Worm (Caenorhabditis elegans) whole organism, midembryonic: ENCODE data around the gene ZK1098.3.

Experiments
- T22C8.4 ChIP-seq: fragments of 200-800 bp; sonication (Bioruptor generic); IDR thresholded peaks from 2 replicates; pipeline ENCODE4 v1.3.6; 2022; ENCODE audit warnings: missing genetic modification characterization, missing compliant biosample characterization
- cog-1 ChIP-seq: sonication (generic microtip); optimal IDR thresholded peaks from 2 replicates; lab custom pipeline; 2016; ENCODE audit warnings: missing genetic modification characterization, missing compliant biosample characterization
- flt-1 ChIP-seq: fragments of 200-800 bp; sonication (Bioruptor generic); IDR thresholded peaks from 2 replicates; pipeline ENCODE4 v1.3.6; 2022; ENCODE audit warnings: missing genetic modification characterization, missing compliant biosample characterization
- klf-2 ChIP-seq: fragments of 200-800 bp; sonication (Bioruptor generic); conservative IDR thresholded peaks from 2 replicates; pipeline ENCODE4 v1.3.6; 2022; ENCODE audit warnings: missing genetic modification reagents, missing genetic modification characterization, missing compliant biosample characterization
- med-1 ChIP-seq: sonication (generic microtip); optimal IDR thresholded peaks from 2 replicates; lab custom pipeline; 2017; ENCODE audit warnings: missing genetic modification characterization, mild to moderate bottlenecking, missing compliant biosample characterization, antibody characterized with exemption, missing genetic modification reagents; ENCODE audit not compliant: insufficient read depth
- ref-1 ChIP-seq: fragments of 200-800 bp; sonication (Bioruptor generic); conservative IDR thresholded peaks from 2 replicates; pipeline ENCODE4 v1.3.6; 2022; ENCODE audit warnings: missing genetic modification reagents, missing genetic modification characterization, missing compliant biosample characterization
- tab-1 ChIP-seq: fragments of 200-800 bp; sonication (Bioruptor generic); IDR thresholded peaks from 2 replicates; pipeline ENCODE4 v1.3.6; 2022; ENCODE audit warnings: missing genetic modification characterization, missing compliant biosample characterization
- ztf-23 ChIP-seq: fragments of 200-800 bp; sonication (Bioruptor generic); IDR thresholded peaks from 2 replicates; pipeline ENCODE4 v1.3.6; 2022; ENCODE audit warnings: missing genetic modification reagents, missing genetic modification characterization, missing compliant biosample characterization
- ztf-29 ChIP-seq: fragments of 200-800 bp; sonication (Bioruptor generic); IDR thresholded peaks from 2 replicates; pipeline ENCODE4 v1.3.6; 2022; ENCODE audit warnings: missing genetic modification reagents, missing genetic modification characterization, missing compliant biosample characterization

ZK1098.3 gene

ce11 chrIII:9538655-9539155 lies at the start of gene ZK1098.3:
Gene ZK1098.3, minus strand, starts transcription at chrIII:9538705.
- TF ChIP-seq ztf-29 (GFP tag; lab: Robert Waterston, UW) (no peak), T22C8.4 (GFP tag; lab: Robert Waterston, UW) (peak; percentile 65; the same call in 1 of the 2 replicates)

ce11 chrIII:9585314-9585713 lies 46.8 kb upstream of the ZK1098.3 start:
- TF ChIP-seq ztf-23 (no peak), tab-1 (GFP tag; lab: Robert Waterston, UW) (no peak), flt-1 (GFP tag; lab: Robert Waterston, UW) (no peak), klf-2 (GFP tag; lab: Robert Waterston, UW) (no peak), med-1 (GFP tag; lab: Kevin White, UChicago) (no peak), cog-1 (tag; lab: Kevin White, UChicago) (no peak), T22C8.4 (GFP tag; lab: Robert Waterston, UW) (no peak), ref-1 (GFP tag; lab: Robert Waterston, UW) (no peak), ztf-29 (GFP tag; lab: Robert Waterston, UW) (no peak)

ce11 chrIII:9583224-9583623 lies 44.7 kb upstream of the ZK1098.3 start:
- no peak for TF ChIP-seq ztf-29 (GFP tag; lab: Robert Waterston, UW)
- no peak for TF ChIP-seq cog-1 (tag; lab: Kevin White, UChicago)
- TF ChIP-seq med-1 (GFP tag; lab: Kevin White, UChicago), result no peak
- no peak for TF ChIP-seq ref-1 (GFP tag; lab: Robert Waterston, UW)
- TF ChIP-seq flt-1 (GFP tag; lab: Robert Waterston, UW), result no peak
- TF ChIP-seq tab-1 (GFP tag; lab: Robert Waterston, UW), result no peak
- no peak for TF ChIP-seq T22C8.4 (GFP tag; lab: Robert Waterston, UW)
- no peak for TF ChIP-seq klf-2 (GFP tag; lab: Robert Waterston, UW)
- no peak for TF ChIP-seq ztf-23

DNA sequence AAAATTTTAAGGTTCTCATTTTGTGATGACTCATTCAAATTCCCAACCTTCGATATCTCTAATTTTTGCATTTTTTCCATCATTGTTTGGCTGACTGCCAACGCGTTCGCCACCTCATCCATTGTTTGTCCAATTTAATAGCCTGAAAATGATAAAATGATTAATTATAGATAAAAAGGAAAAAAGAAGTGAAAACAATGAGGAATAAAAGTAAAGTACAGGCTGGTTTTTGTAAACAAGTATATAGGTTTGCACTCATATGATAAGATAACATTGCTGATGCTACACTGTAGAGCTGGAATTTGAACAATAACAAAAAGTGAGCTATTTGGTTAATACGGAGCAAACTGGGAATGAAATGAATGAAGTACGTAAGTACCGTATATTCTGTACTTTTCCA lies 43.7 kb upstream of the ZK1098.3 start, which contains the start of gene C48B4.3:
Gene C48B4.3 (minus strand): TSS at position 149 of the 400 bp plus-strand sequence.
- TF ChIP-seq tab-1 (GFP tag; lab: Robert Waterston, UW), result no peak
- no peak for TF ChIP-seq med-1 (GFP tag; lab: Kevin White, UChicago)

- TF ChIP-seq ref-1 (GFP tag; lab: Robert Waterston, UW) (no peak), ztf-29 (GFP tag; lab: Robert Waterston, UW) (no peak)
Observed at ce11 chrIII:9580039-9580891, 41.8 kb upstream of the ZK1098.3 start, which contains the start of gene ced-7. Gene ced-7, minus strand, starts transcription at chrIII:9580089.

ce11 chrIII:9570869-9571268 lies 32.4 kb upstream of the ZK1098.3 start:
- TF ChIP-seq ztf-29 (GFP tag; lab: Robert Waterston, UW), result no peak

- no peak for TF ChIP-seq ztf-23
- TF ChIP-seq ztf-29 (GFP tag; lab: Robert Waterston, UW), result no peak
- TF ChIP-seq ref-1 (GFP tag; lab: Robert Waterston, UW), result no peak
- TF ChIP-seq tab-1 (GFP tag; lab: Robert Waterston, UW), result no peak
- no peak for TF ChIP-seq klf-2 (GFP tag; lab: Robert Waterston, UW)
- no peak for TF ChIP-seq cog-1 (tag; lab: Kevin White, UChicago)
- no peak for TF ChIP-seq flt-1 (GFP tag; lab: Robert Waterston, UW)
Observed at ce11 chrIII:9568451-9568850, 29.9 kb upstream of the ZK1098.3 start, which contains the start of gene C48B4.13. Gene C48B4.13, plus strand, starts transcription at chrIII:9568751.

DNA sequence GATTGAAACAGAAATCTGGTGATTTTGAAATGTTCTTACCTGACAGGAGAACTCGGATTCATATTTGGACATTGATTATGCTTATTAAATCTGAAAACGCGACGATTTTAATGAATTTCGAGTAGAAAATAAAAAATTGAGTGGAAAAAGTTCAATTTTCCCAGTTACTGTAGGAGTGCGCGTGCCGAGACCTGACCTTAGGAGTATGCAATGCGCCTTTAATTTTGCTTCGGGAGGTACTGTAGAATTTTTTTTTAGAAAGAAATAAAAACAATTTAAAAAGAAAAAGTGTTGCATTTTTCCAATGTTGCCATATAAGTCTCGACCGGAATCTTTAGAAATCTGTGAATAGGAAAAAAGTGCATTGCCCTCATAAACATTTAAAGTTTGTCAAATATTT lies 27.5 kb upstream of the ZK1098.3 start, which contains the start of gene C48B4.11:
Gene C48B4.11 (minus strand): TSS at position 143 of the 400 bp plus-strand sequence.
- TF ChIP-seq T22C8.4 (GFP tag; lab: Robert Waterston, UW), result no peak
- TF ChIP-seq klf-2 (GFP tag; lab: Robert Waterston, UW), result no peak
- no peak for TF ChIP-seq ref-1 (GFP tag; lab: Robert Waterston, UW)
- no peak for TF ChIP-seq cog-1 (tag; lab: Kevin White, UChicago)
- TF ChIP-seq ztf-23, result no peak
- TF ChIP-seq tab-1 (GFP tag; lab: Robert Waterston, UW), result no peak
- TF ChIP-seq flt-1 (GFP tag; lab: Robert Waterston, UW), result no peak
- no peak for TF ChIP-seq ztf-29 (GFP tag; lab: Robert Waterston, UW)
- TF ChIP-seq med-1 (GFP tag; lab: Kevin White, UChicago), result no peak

- TF ChIP-seq ref-1 (GFP tag; lab: Robert Waterston, UW), result no peak
- no peak for TF ChIP-seq cog-1 (tag; lab: Kevin White, UChicago)
- TF ChIP-seq tab-1 (GFP tag; lab: Robert Waterston, UW), result no peak
- no peak for TF ChIP-seq ztf-29 (GFP tag; lab: Robert Waterston, UW)
- no peak for TF ChIP-seq med-1 (GFP tag; lab: Kevin White, UChicago)
- TF ChIP-seq flt-1 (GFP tag; lab: Robert Waterston, UW), result no peak
- no peak for TF ChIP-seq ztf-23
- no peak for TF ChIP-seq klf-2 (GFP tag; lab: Robert Waterston, UW)
- no peak for TF ChIP-seq T22C8.4 (GFP tag; lab: Robert Waterston, UW)
Observed at ce11 chrIII:9564410-9564809, 25.9 kb upstream of the ZK1098.3 start, which contains the start of gene C48B4.10. Gene C48B4.10, minus strand, starts transcription at chrIII:9564510.

ce11 chrIII:9563235-9563634 lies 24.7 kb upstream of the ZK1098.3 start, which contains the start of gene C48B4.9:
Gene C48B4.9, minus strand, starts transcription at chrIII:9563335.
- TF ChIP-seq ref-1 (GFP tag; lab: Robert Waterston, UW) (no peak), ztf-29 (GFP tag; lab: Robert Waterston, UW) (no peak), ztf-23 (no peak), tab-1 (GFP tag; lab: Robert Waterston, UW) (no peak), klf-2 (GFP tag; lab: Robert Waterston, UW) (no peak), flt-1 (GFP tag; lab: Robert Waterston, UW) (no peak), med-1 (GFP tag; lab: Kevin White, UChicago) (no peak), cog-1 (tag; lab: Kevin White, UChicago) (no peak), T22C8.4 (GFP tag; lab: Robert Waterston, UW) (no peak)
